Worm (Caenorhabditis elegans) whole organism, L4/young adult: Measurements from ENCODE around the gene Y39B6A.10.

Experiments
- W03F9.2 ChIP-seq: fragments of 150-350 bp; optimal IDR thresholded peaks from 2 replicates; lab custom pipeline; 2014; ENCODE audit warnings: missing biosample characterization, missing genetic modification characterization
- dao-5 ChIP-seq: sonication (generic microtip); optimal IDR thresholded peaks from 2 replicates; lab custom pipeline; 2016; ENCODE audit warnings: missing genotype, missing genetic modification characterization, moderate library complexity, missing compliant biosample characterization
- him-1 ChIP-seq: sonication (generic microtip); optimal IDR thresholded peaks from 2 replicates; lab custom pipeline; 2016; ENCODE audit warnings: missing genotype, missing genetic modification reagents, missing genetic modification characterization, missing compliant biosample characterization

DNA sequence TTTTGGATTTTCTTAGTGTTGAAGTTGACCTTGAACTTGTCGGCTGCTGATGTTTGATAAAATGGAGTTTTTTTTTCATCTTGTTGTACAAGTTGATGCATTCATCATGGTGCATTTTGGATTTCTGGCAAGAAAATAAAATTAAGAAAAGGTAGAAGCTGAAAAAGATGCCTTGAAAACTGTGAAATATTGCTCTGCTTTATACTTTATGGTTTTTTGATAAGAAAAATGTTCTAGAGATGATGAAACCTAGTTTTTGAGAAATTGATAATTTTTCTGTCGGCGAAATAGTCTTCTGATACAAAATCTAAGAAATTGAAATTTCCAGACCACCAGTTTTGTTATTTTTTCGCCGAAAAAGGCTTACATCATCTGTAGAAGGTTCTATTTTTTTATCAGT is 18.9 kb upstream of the Y39B6A.10 start, which contains the start of gene Y39B6A.69:
- TF ChIP-seq W03F9.2 (no peak), him-1 (tag; lab: Kevin White, UChicago) (no peak), dao-5 (tag; lab: Kevin White, UChicago) (no peak)
